Worm (Caenorhabditis elegans): ENCODE data around the gene mev-1.
A peak's percentile ranks its signal among the peaks of the same experiment; 100 is the strongest.

mev-1 gene

ce11 chrIII:10318755-10319154, 15.3 kb upstream of the mev-1 start, which contains the start of gene unc-69:
Gene unc-69, plus strand, starts transcription at chrIII:10318939.
- no peak for TF ChIP-seq ceh-83 (GFP tag; optimal IDR thresholded peaks at IDR 0.05)
- TF ChIP-seq mls-2 (tag; optimal IDR thresholded peaks at IDR 0.05): no peak
- TF ChIP-seq ceh-39 (tag; optimal IDR thresholded peaks at IDR 0.05): no peak
- TF ChIP-seq elt-1 (tag; optimal IDR thresholded peaks at IDR 0.05; ENCODE audit: borderline replicate concordance, insufficient read depth): no peak
- no peak for TF ChIP-seq unc-62 (GFP tag; optimal IDR thresholded peaks at IDR 0.05)
- TF ChIP-seq ham-2 (GFP tag; optimal IDR thresholded peaks at IDR 0.05): no peak
- peak; percentile 46 for TF ChIP-seq lsy-2 (tag; optimal IDR thresholded peaks at IDR 0.05)
- TF ChIP-seq ces-1 (GFP tag; optimal IDR thresholded peaks at IDR 0.05): peak; percentile 60
- TF ChIP-seq lin-13 (tag; optimal IDR thresholded peaks at IDR 0.05): peak; percentile 21
- TF ChIP-seq flh-1 (GFP tag; optimal IDR thresholded peaks at IDR 0.05): no peak
- no peak for TF ChIP-seq tbx-8 (GFP tag; optimal IDR thresholded peaks at IDR 0.05)
- TF ChIP-seq cnd-1 (tag; optimal IDR thresholded peaks at IDR 0.05): no peak
- no peak for TF ChIP-seq lin-32 (GFP tag; optimal IDR thresholded peaks at IDR 0.05)
- no peak for TF ChIP-seq sem-2 (GFP tag; optimal IDR thresholded peaks at IDR 0.05)
- no peak for TF ChIP-seq bed-3 (GFP tag; optimal IDR thresholded peaks at IDR 0.05)
- TF ChIP-seq hlh-1 (tag; optimal IDR thresholded peaks at IDR 0.05): peak; percentile 44
- TF ChIP-seq nhr-76 (tag; optimal IDR thresholded peaks at IDR 0.05): no peak
- no peak for TF ChIP-seq blmp-1 (tag; optimal IDR thresholded peaks at IDR 0.05)
- TF ChIP-seq mep-1 (tag; optimal IDR thresholded peaks at IDR 0.05): peak; percentile 30
- no peak for TF ChIP-seq nhr-28 (tag; optimal IDR thresholded peaks at IDR 0.05)
- TF ChIP-seq nhr-2 (tag; optimal IDR thresholded peaks at IDR 0.05): no peak
- TF ChIP-seq nhr-237 (tag; optimal IDR thresholded peaks at IDR 0.05): no peak
- TF ChIP-seq zip-8 (tag; optimal IDR thresholded peaks at IDR 0.05): no peak
- no peak for TF ChIP-seq ceh-43 (GFP tag; optimal IDR thresholded peaks at IDR 0.05)
- no peak for TF ChIP-seq nhr-12 (tag; optimal IDR thresholded peaks at IDR 0.05)
- TF ChIP-seq unc-39 (tag; optimal IDR thresholded peaks at IDR 0.05): no peak
- TF ChIP-seq M03D4.4 (tag; optimal IDR thresholded peaks at IDR 0.05): no peak
- TF ChIP-seq sptf-1 (tag; optimal IDR thresholded peaks at IDR 0.05): no peak
- TF ChIP-seq elt-3 (tag; optimal IDR thresholded peaks at IDR 0.05): no peak
- no peak for TF ChIP-seq snpc-4 (tag; optimal IDR thresholded peaks at IDR 0.05)
- peak; percentile 21 for TF ChIP-seq unc-120 (tag; optimal IDR thresholded peaks at IDR 0.05; ENCODE audit: poor library complexity, severe bottlenecking)
- TF ChIP-seq ztf-11 (tag; optimal IDR thresholded peaks at IDR 0.05): no peak
- TF ChIP-seq pha-4 (tag; optimal IDR thresholded peaks at IDR 0.05): peak; percentile 69
- TF ChIP-seq drap-1 (GFP tag; optimal IDR thresholded peaks at IDR 0.05): no peak

- TF ChIP-seq lsy-2 (tag; optimal IDR thresholded peaks at IDR 0.05): peak; percentile 1
These were observed 13.8 kb upstream of the mev-1 start for ce11 chrIII:10320228-10320705.

ce11 chrIII:10320788-10321187, 13.3 kb upstream of the mev-1 start, which contains the start of gene sas-7:
Gene sas-7, plus strand, starts transcription at chrIII:10321019.
- no peak for TF ChIP-seq nhr-28 (tag; optimal IDR thresholded peaks at IDR 0.05)
- TF ChIP-seq cnd-1 (tag; optimal IDR thresholded peaks at IDR 0.05): no peak
- TF ChIP-seq flh-1 (GFP tag; optimal IDR thresholded peaks at IDR 0.05): no peak
- TF ChIP-seq tbx-8 (GFP tag; optimal IDR thresholded peaks at IDR 0.05): no peak
- no peak for TF ChIP-seq ceh-43 (GFP tag; optimal IDR thresholded peaks at IDR 0.05)
- TF ChIP-seq pha-4 (tag; optimal IDR thresholded peaks at IDR 0.05): no peak
- no peak for TF ChIP-seq ceh-39 (tag; optimal IDR thresholded peaks at IDR 0.05)
- no peak for TF ChIP-seq ces-1 (GFP tag; optimal IDR thresholded peaks at IDR 0.05)
- TF ChIP-seq elt-3 (tag; optimal IDR thresholded peaks at IDR 0.05): no peak
- TF ChIP-seq ceh-83 (GFP tag; optimal IDR thresholded peaks at IDR 0.05): no peak
- TF ChIP-seq lsy-2 (tag; optimal IDR thresholded peaks at IDR 0.05): no peak
- no peak for TF ChIP-seq nhr-76 (tag; optimal IDR thresholded peaks at IDR 0.05)
- TF ChIP-seq blmp-1 (tag; optimal IDR thresholded peaks at IDR 0.05): no peak

- TF ChIP-seq cnd-1 (tag; optimal IDR thresholded peaks at IDR 0.05) (no peak), mep-1 (tag; optimal IDR thresholded peaks at IDR 0.05) (no peak), mls-2 (tag; optimal IDR thresholded peaks at IDR 0.05) (no peak), unc-39 (tag; optimal IDR thresholded peaks at IDR 0.05) (no peak), ces-1 (GFP tag; optimal IDR thresholded peaks at IDR 0.05) (no peak), lin-13 (tag; optimal IDR thresholded peaks at IDR 0.05) (no peak), flh-1 (GFP tag; optimal IDR thresholded peaks at IDR 0.05) (no peak)
These were observed 7.8 kb upstream of the mev-1 start for ce11 chrIII:10326327-10326726.

Measured in whole organism, mixed stage, embryonic.